Worm (Caenorhabditis elegans): ENCODE results near the gene fbxa-166.

ce11 chrII:1589845-1590244, 29.0 kb downstream of the fbxa-166 start, which contains the start of gene T07H3.7:
- TF ChIP-seq klf-2 (GFP tag; conservative IDR thresholded peaks at IDR 0.05), result no peak
- no peak for TF ChIP-seq flt-1 (GFP tag; IDR thresholded peaks at IDR 0.05)
- TF ChIP-seq ztf-29 (GFP tag; IDR thresholded peaks at IDR 0.05), result no peak
- TF ChIP-seq med-1 (GFP tag; optimal IDR thresholded peaks at IDR 0.05; ENCODE audit: insufficient read depth), result no peak
- no peak for TF ChIP-seq ztf-23 (GFP tag; IDR thresholded peaks at IDR 0.05)
- no peak for TF ChIP-seq T22C8.4 (GFP tag; IDR thresholded peaks at IDR 0.05)
